Worm (Caenorhabditis elegans) whole organism, midembryonic: ENCODE results near the gene mab-10.

Source experiments
- cog-1 ChIP-seq: sonication (generic microtip); optimal IDR thresholded peaks from 2 replicates; lab custom pipeline; 2016; ENCODE audit warnings: missing genetic modification characterization, missing compliant biosample characterization
- flt-1 ChIP-seq: fragments of 200-800 bp; sonication (Bioruptor generic); IDR thresholded peaks from 2 replicates; pipeline ENCODE4 v1.3.6; 2022; ENCODE audit warnings: missing genetic modification characterization, missing compliant biosample characterization
- med-1 ChIP-seq: sonication (generic microtip); optimal IDR thresholded peaks from 2 replicates; lab custom pipeline; 2017; ENCODE audit warnings: missing genetic modification characterization, mild to moderate bottlenecking, missing compliant biosample characterization, antibody characterized with exemption, missing genetic modification reagents; ENCODE audit not compliant: insufficient read depth
- ztf-29 ChIP-seq: fragments of 200-800 bp; sonication (Bioruptor generic); IDR thresholded peaks from 2 replicates; pipeline ENCODE4 v1.3.6; 2022; ENCODE audit warnings: missing genetic modification reagents, missing genetic modification characterization, missing compliant biosample characterization

- no peak for TF ChIP-seq med-1 (GFP tag; lab: Kevin White, UChicago)
- TF ChIP-seq ztf-29 (GFP tag; lab: Robert Waterston, UW) = no peak
- no peak for TF ChIP-seq flt-1 (GFP tag; lab: Robert Waterston, UW)
- TF ChIP-seq cog-1 (tag; lab: Kevin White, UChicago) = no peak
Measured at ce11 chrII:10531604-10532003, 3.7 kb downstream of the mab-10 start.
